Worm (Caenorhabditis elegans) whole organism, midembryonic: ENCODE results near the gene ubc-21.

Source experiments
- T22C8.4 ChIP-seq: fragments of 200-800 bp; sonication (Bioruptor generic); IDR thresholded peaks from 2 replicates; pipeline ENCODE4 v1.3.6; 2022; ENCODE audit warnings: missing genetic modification characterization, missing compliant biosample characterization
- cog-1 ChIP-seq: sonication (generic microtip); optimal IDR thresholded peaks from 2 replicates; lab custom pipeline; 2016; ENCODE audit warnings: missing genetic modification characterization, missing compliant biosample characterization
- flt-1 ChIP-seq: fragments of 200-800 bp; sonication (Bioruptor generic); IDR thresholded peaks from 2 replicates; pipeline ENCODE4 v1.3.6; 2022; ENCODE audit warnings: missing genetic modification characterization, missing compliant biosample characterization
- klf-2 ChIP-seq: fragments of 200-800 bp; sonication (Bioruptor generic); conservative IDR thresholded peaks from 2 replicates; pipeline ENCODE4 v1.3.6; 2022; ENCODE audit warnings: missing genetic modification reagents, missing genetic modification characterization, missing compliant biosample characterization
- med-1 ChIP-seq: sonication (generic microtip); optimal IDR thresholded peaks from 2 replicates; lab custom pipeline; 2017; ENCODE audit warnings: missing genetic modification characterization, mild to moderate bottlenecking, missing compliant biosample characterization, antibody characterized with exemption, missing genetic modification reagents; ENCODE audit not compliant: insufficient read depth
- ref-1 ChIP-seq: fragments of 200-800 bp; sonication (Bioruptor generic); conservative IDR thresholded peaks from 2 replicates; pipeline ENCODE4 v1.3.6; 2022; ENCODE audit warnings: missing genetic modification reagents, missing genetic modification characterization, missing compliant biosample characterization
- tab-1 ChIP-seq: fragments of 200-800 bp; sonication (Bioruptor generic); IDR thresholded peaks from 2 replicates; pipeline ENCODE4 v1.3.6; 2022; ENCODE audit warnings: missing genetic modification characterization, missing compliant biosample characterization
- ztf-23 ChIP-seq: fragments of 200-800 bp; sonication (Bioruptor generic); IDR thresholded peaks from 2 replicates; pipeline ENCODE4 v1.3.6; 2022; ENCODE audit warnings: missing genetic modification reagents, missing genetic modification characterization, missing compliant biosample characterization
- ztf-29 ChIP-seq: fragments of 200-800 bp; sonication (Bioruptor generic); IDR thresholded peaks from 2 replicates; pipeline ENCODE4 v1.3.6; 2022; ENCODE audit warnings: missing genetic modification reagents, missing genetic modification characterization, missing compliant biosample characterization

- no peak for TF ChIP-seq med-1 (GFP tag; lab: Kevin White, UChicago)
- TF ChIP-seq flt-1 = no peak
- TF ChIP-seq ztf-23 = no peak
- no peak for TF ChIP-seq cog-1 (tag; lab: Kevin White, UChicago)
- TF ChIP-seq ztf-29 (GFP tag; lab: Robert Waterston, UW) = no peak
- no peak for TF ChIP-seq T22C8.4
- no peak for TF ChIP-seq tab-1 (GFP tag; lab: Robert Waterston, UW)
- no peak for TF ChIP-seq klf-2 (GFP tag; lab: Robert Waterston, UW)
- TF ChIP-seq ref-1 (GFP tag; lab: Robert Waterston, UW) = no peak
Observed at ce11 chrX:8857904-8858612, 11.4 kb upstream of the ubc-21 start, which contains the start of gene C06E2.5.
